Fruit fly (Drosophila melanogaster) whole organism, embryonic: ENCODE measurements around the gene CG43184.

ENCODE experiments used
- CG12071 ChIP-seq: fragments of 200-800 bp; sonication (Bioruptor generic); optimal IDR thresholded peaks from 3 replicates; lab custom pipeline; 2018; ENCODE audit warnings: missing biosample characterization, mild to moderate bottlenecking, missing genetic modification characterization
- CG13894 ChIP-seq: fragments of 200-800 bp; sonication (Bioruptor generic); optimal IDR thresholded peaks from 3 replicates; lab custom pipeline; 2018; ENCODE audit warnings: missing biosample characterization, mild to moderate bottlenecking, missing genetic modification characterization, moderate library complexity
- CG16779 ChIP-seq: fragments of 200-800 bp; sonication (Bioruptor generic); IDR thresholded peaks from 2 replicates; pipeline ENCODE4 v1.3.6; 2022; ENCODE audit warnings: missing biosample characterization, missing genetic modification characterization
- CG6854 ChIP-seq: fragments of 200-800 bp; sonication (Bioruptor generic); optimal IDR thresholded peaks from 3 replicates; lab custom pipeline; 2017; ENCODE audit warnings: missing biosample characterization, mild to moderate bottlenecking, missing genetic modification characterization
- CG7928 ChIP-seq: fragments of 200-800 bp; sonication (Bioruptor generic); optimal IDR thresholded peaks from 2 replicates; lab custom pipeline; 2017; ENCODE audit warnings: missing biosample characterization, mild to moderate bottlenecking, missing genetic modification characterization
- D ChIP-seq, 2 experiments: fragments of 200-800 bp in 1 of 2; fragments of >200 bp in 1 of 2; sonication (Bioruptor generic) in 1 of 2; optimal IDR thresholded peaks; 2 replicates in 1 of 2; 3 replicates in 1 of 2; lab custom pipeline; 2017; ENCODE audit warnings: mild to moderate bottlenecking in 1 of 2, missing biosample characterization in 1 of 2, missing genetic modification characterization in 1 of 2, missing genetic modification reagents in 1 of 2
- Dip2 ChIP-seq: fragments of 200-800 bp; sonication (Bioruptor generic); IDR thresholded peaks from 2 replicates; pipeline ENCODE4 v1.3.6; 2022; ENCODE audit warnings: missing biosample characterization, missing genetic modification characterization
- Pdp1 ChIP-seq, 2 experiments: fragments of 200-800 bp; sonication (Bioruptor generic); optimal IDR thresholded peaks; 3 replicates each; lab custom pipeline; 2016; ENCODE audit warnings: missing biosample characterization in 2 of 2, missing genetic modification characterization in 2 of 2, mild to moderate bottlenecking in 1 of 2, moderate library complexity in 1 of 2
- ash1 ChIP-seq: fragments of 200-800 bp; sonication (Bioruptor generic); optimal IDR thresholded peaks from 2 replicates; lab custom pipeline; 2018; ENCODE audit warnings: missing biosample characterization, mild to moderate bottlenecking, missing genetic modification characterization
- pb ChIP-seq: fragments of 200-800 bp; sonication (Bioruptor generic); optimal IDR thresholded peaks from 3 replicates; lab custom pipeline; 2016; ENCODE audit warnings: missing biosample characterization, missing genetic modification characterization
- pum ChIP-seq: fragments of 200-800 bp; sonication (Bioruptor generic); optimal IDR thresholded peaks from 2 replicates; lab custom pipeline; 2016; ENCODE audit warnings: missing biosample characterization, missing genetic modification characterization

DNA sequence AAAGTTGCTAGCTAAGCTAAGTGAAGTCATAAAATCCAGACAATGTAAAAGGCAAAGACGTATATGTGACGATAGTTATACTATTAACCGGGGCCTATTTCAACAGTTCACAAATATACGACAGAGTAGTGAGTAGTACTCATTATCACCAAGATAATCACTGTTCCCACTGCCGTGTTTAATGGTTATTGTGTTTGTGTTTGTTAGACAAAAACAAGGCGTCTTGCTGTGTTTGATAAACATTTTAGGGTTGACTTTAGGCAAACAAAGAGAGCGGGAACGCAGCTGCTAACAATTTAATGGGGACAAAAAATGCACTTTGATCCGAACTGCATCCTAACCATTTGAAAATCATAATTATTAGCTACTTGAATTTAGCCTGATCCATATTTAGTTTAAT is 27.9 kb downstream of the CG43184 start:
- TF ChIP-seq CG13894 (tag; lab: Kevin White, UChicago) (no peak), CG7928 (no peak), pum (GFP tag; lab: Kevin White, UChicago) (no peak), pb (peak; percentile 40), CG16779 (no peak), CG6854 (GFP tag; lab: Kevin White, UChicago) (peak; percentile 18), Pdp1 (GFP tag; optimal IDR thresholded peaks at IDR 0.05; lab: Kevin White, UChicago) (peak; percentile 19 to 62), CG12071 (GFP tag; lab: Kevin White, UChicago) (peak; percentile 85), Dip2 (GFP tag; lab: Robert Waterston, UW) (no peak), D (optimal IDR thresholded peaks at IDR 0.05; lab: Kevin White, UChicago) (no peak), D (GFP tag; optimal IDR thresholded peaks at IDR 0.05; lab: Kevin White, UChicago) (peak; percentile 79), ash1 (GFP tag; lab: Kevin White, UChicago) (no peak)
